Worm (Caenorhabditis elegans) whole organism, L2 larva: ENCODE measurements around the gene nhr-141.
"Not testable (repeated sequence)": the region's sequence is repeated elsewhere in the genome, so short reads cannot be mapped to it uniquely, and the experiment has no call there.

ENCODE experiments used
- C34F6.9 ChIP-seq: fragments of 150-350 bp; optimal IDR thresholded peaks from 2 replicates; lab custom pipeline; 2014; ENCODE audit warnings: missing biosample characterization, missing genetic modification characterization
- ZK546.5 ChIP-seq: sonication (generic microtip); optimal IDR thresholded peaks from 2 replicates; lab custom pipeline; 2017; ENCODE audit warnings: missing biosample characterization, missing genetic modification characterization
- alr-1 ChIP-seq: fragments of 150-350 bp; optimal IDR thresholded peaks from 2 replicates; lab custom pipeline; 2014; ENCODE audit warnings: missing biosample characterization, missing genetic modification characterization
- aly-2 ChIP-seq: fragments of 150-350 bp; optimal IDR thresholded peaks from 2 replicates; lab custom pipeline; 2014; ENCODE audit warnings: missing biosample characterization, missing genetic modification characterization
- ceh-16 ChIP-seq: fragments of 150-350 bp; optimal IDR thresholded peaks from 2 replicates; lab custom pipeline; 2014; ENCODE audit warnings: missing biosample characterization, missing genetic modification characterization
- crh-2 ChIP-seq: sonication (generic microtip); optimal IDR thresholded peaks from 2 replicates; lab custom pipeline; 2017; ENCODE audit warnings: missing biosample characterization, missing genetic modification characterization
- dmd-4 ChIP-seq: sonication (generic microtip); optimal IDR thresholded peaks from 2 replicates; lab custom pipeline; 2017; ENCODE audit warnings: missing biosample characterization, missing genetic modification characterization
- egl-27 ChIP-seq: sonication (generic microtip); optimal IDR thresholded peaks from 3 replicates; lab custom pipeline; 2017; ENCODE audit warnings: missing biosample characterization, missing genetic modification reagents, missing genetic modification characterization
- elt-3 ChIP-seq: sonication (generic microtip); optimal IDR thresholded peaks from 2 replicates; lab custom pipeline; 2017; ENCODE audit warnings: missing biosample characterization, missing genetic modification characterization
- fos-1 ChIP-seq: fragments of 150-350 bp; optimal IDR thresholded peaks from 2 replicates; lab custom pipeline; 2014; ENCODE audit warnings: missing biosample characterization, missing genetic modification characterization
- gmeb-1 ChIP-seq: fragments of 150-350 bp; optimal IDR thresholded peaks from 2 replicates; lab custom pipeline; 2014; ENCODE audit warnings: missing biosample characterization, missing genetic modification characterization
- lin-11 ChIP-seq: fragments of 150-350 bp; sonication (generic microtip); optimal IDR thresholded peaks from 2 replicates; lab custom pipeline; 2014; ENCODE audit warnings: missing biosample characterization, missing genetic modification characterization, inconsistent platforms, mixed read lengths
- lin-39 ChIP-seq: fragments of 150-350 bp; optimal IDR thresholded peaks from 2 replicates; lab custom pipeline; 2014; ENCODE audit warnings: missing biosample characterization, missing genetic modification reagents, missing genetic modification characterization
- lsy-2 ChIP-seq, 2 experiments: fragments of 150-350 bp in 1 of 2; sonication (generic microtip) in 1 of 2; optimal IDR thresholded peaks; 2 replicates each; lab custom pipeline; 2014 to 2017; ENCODE audit warnings: missing biosample characterization in 2 of 2, missing genetic modification characterization in 2 of 2
- mbf-1 ChIP-seq: sonication (generic microtip); optimal IDR thresholded peaks from 2 replicates; lab custom pipeline; 2017; ENCODE audit warnings: missing biosample characterization, missing genetic modification characterization
- mdl-1 ChIP-seq, 2 experiments: fragments of 150-350 bp in 1 of 2; sonication (generic microtip) in 1 of 2; optimal IDR thresholded peaks; 2 replicates each; lab custom pipeline; 2017; ENCODE audit warnings: missing biosample characterization in 2 of 2, missing genetic modification characterization in 2 of 2
- nhr-10 ChIP-seq: sonication (generic microtip); optimal IDR thresholded peaks from 2 replicates; lab custom pipeline; 2017; ENCODE audit warnings: missing biosample characterization, missing genetic modification characterization
- nhr-129 ChIP-seq: fragments of 150-350 bp; optimal IDR thresholded peaks from 2 replicates; lab custom pipeline; 2014; ENCODE audit warnings: missing biosample characterization, missing genetic modification characterization
- nhr-21 ChIP-seq: fragments of 150-350 bp; optimal IDR thresholded peaks from 2 replicates; lab custom pipeline; 2014; ENCODE audit warnings: missing biosample characterization, missing genetic modification characterization
- nhr-23 ChIP-seq: fragments of 150-350 bp; optimal IDR thresholded peaks from 2 replicates; lab custom pipeline; 2014; ENCODE audit warnings: missing biosample characterization, missing genetic modification reagents, missing genetic modification characterization
- nhr-25 ChIP-seq: fragments of 150-350 bp; sonication (generic microtip); optimal IDR thresholded peaks from 3 replicates; lab custom pipeline; 2014; ENCODE audit warnings: missing biosample characterization, missing genetic modification characterization
- nhr-6 ChIP-seq: fragments of 150-350 bp; optimal IDR thresholded peaks from 2 replicates; lab custom pipeline; 2014; ENCODE audit warnings: missing biosample characterization, missing genetic modification characterization
- peb-1 ChIP-seq: fragments of 150-350 bp; optimal IDR thresholded peaks from 2 replicates; lab custom pipeline; 2014; ENCODE audit warnings: missing biosample characterization, missing genetic modification characterization
- sem-4 ChIP-seq: fragments of 150-350 bp; optimal IDR thresholded peaks from 2 replicates; lab custom pipeline; 2014; ENCODE audit warnings: missing biosample characterization, missing genetic modification reagents, missing genetic modification characterization
- sma-3 ChIP-seq: sonication (generic microtip); optimal IDR thresholded peaks from 2 replicates; lab custom pipeline; 2016; ENCODE audit warnings: missing genetic modification reagents, missing genetic modification characterization, missing compliant biosample characterization
- snpc-4 ChIP-seq: fragments of 150-350 bp; optimal IDR thresholded peaks from 2 replicates; lab custom pipeline; 2014; ENCODE audit warnings: missing biosample characterization, missing genetic modification characterization
- unc-55 ChIP-seq: fragments of 150-350 bp; sonication (generic microtip); optimal IDR thresholded peaks from 3 replicates; lab custom pipeline; 2014; ENCODE audit warnings: missing biosample characterization, missing genetic modification reagents, missing genetic modification characterization
- unc-62 ChIP-seq: fragments of 150-350 bp; optimal IDR thresholded peaks from 2 replicates; lab custom pipeline; 2014; ENCODE audit warnings: missing biosample characterization, missing genetic modification reagents, missing genetic modification characterization
- zag-1 ChIP-seq: fragments of 150-350 bp; optimal IDR thresholded peaks from 2 replicates; lab custom pipeline; 2014; ENCODE audit warnings: missing biosample characterization, missing genetic modification characterization
- ztf-1 ChIP-seq: fragments of 200-800 bp; sonication (Bioruptor generic); conservative IDR thresholded peaks from 2 replicates; pipeline ENCODE4 v1.3.6; 2022; ENCODE audit warnings: missing genetic modification characterization, missing compliant biosample characterization
- ztf-11 ChIP-seq: sonication (generic microtip); optimal IDR thresholded peaks from 2 replicates; lab custom pipeline; 2017; ENCODE audit warnings: missing biosample characterization, missing genetic modification characterization
- ztf-4 ChIP-seq: fragments of 150-350 bp; optimal IDR thresholded peaks from 2 replicates; lab custom pipeline; 2014; ENCODE audit warnings: missing biosample characterization, missing genetic modification characterization

Gene nhr-141

DNA sequence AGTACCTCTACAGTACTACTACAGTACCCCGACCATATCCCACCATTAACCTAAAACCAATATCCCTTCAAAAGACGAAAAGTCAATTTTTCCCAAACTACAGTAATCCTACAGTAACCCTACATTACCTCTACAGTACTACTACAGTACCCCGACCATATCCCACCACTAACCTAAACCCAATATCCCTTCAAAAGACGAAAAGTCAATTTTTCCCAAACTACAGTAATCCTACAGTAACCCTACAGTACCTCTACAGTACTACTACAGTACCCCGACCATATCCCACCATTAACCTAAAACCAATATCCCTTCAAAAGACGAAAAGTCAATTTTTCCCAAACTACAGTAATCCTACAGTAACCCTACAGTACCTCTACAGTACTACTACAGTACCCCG lies at the start of gene nhr-141:
Gene nhr-141, plus strand, starts transcription at position 331 of the 400 bp plus-strand sequence.
- TF ChIP-seq ztf-11, gmeb-1, sem-4 (tag; lab: Kevin White, UChicago): not testable (repeated sequence)

DNA sequence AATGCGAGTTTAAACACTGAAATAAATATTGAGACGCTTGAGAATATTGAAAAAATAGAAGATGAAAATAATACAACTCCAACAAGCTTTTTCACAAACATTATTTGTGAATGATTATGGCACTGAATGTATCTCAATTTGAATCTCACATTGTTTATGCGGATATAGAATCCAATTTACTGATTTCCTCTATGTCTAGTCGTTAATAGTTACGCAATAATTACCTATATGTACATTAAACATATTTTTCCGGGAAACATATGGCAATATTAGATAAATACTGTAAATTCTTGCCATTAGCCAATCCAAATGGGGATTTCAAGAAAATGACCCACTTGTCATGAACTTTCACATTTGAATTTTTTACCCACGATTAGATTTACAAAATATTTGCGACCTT lies 49.1 kb upstream of the nhr-141 start, which contains the start of gene srx-9:
Gene srx-9, minus strand, starts transcription at position 101 of the 400 bp plus-strand sequence.
- TF ChIP-seq dmd-4: no peak
- TF ChIP-seq elt-3 (tag; lab: Kevin White, UChicago): no peak
- TF ChIP-seq crh-2: no peak
- no peak for TF ChIP-seq unc-55 (GFP tag; lab: Kevin White, UChicago)
- no peak for TF ChIP-seq nhr-23
- TF ChIP-seq nhr-10 (tag; lab: Kevin White, UChicago): no peak
- TF ChIP-seq sma-3: no peak
- TF ChIP-seq gmeb-1 (tag; lab: Kevin White, UChicago): no peak
- no peak for TF ChIP-seq peb-1 (tag; lab: Kevin White, UChicago)
- no peak for TF ChIP-seq egl-27 (tag; lab: Kevin White, UChicago)
- TF ChIP-seq mbf-1 (tag; lab: Kevin White, UChicago): no peak
- TF ChIP-seq ZK546.5 (tag; lab: Kevin White, UChicago): no peak
- TF ChIP-seq ztf-11 (tag; lab: Kevin White, UChicago): no peak

DNA sequence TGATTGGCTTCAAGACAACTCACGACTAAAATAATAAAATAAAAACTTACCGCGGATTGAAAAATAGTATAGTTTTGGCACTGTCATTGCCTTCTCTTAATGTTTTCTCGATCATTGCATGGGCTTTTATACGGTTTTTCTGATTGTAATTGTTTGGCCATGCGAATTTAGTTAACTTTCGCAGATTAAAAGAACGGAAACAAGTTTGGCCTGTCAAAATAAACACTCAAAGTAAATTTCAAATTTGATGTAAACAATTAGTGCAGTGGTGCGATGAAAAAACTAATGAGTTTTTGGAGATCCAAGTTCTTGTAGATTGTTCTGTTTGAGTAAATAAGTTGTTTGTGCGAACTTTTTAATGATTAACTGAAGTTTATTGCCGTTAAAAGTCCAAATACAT lies 45.3 kb upstream of the nhr-141 start, which contains the start of gene gst-41:
Gene gst-41, minus strand, starts transcription at position 101 of the 400 bp plus-strand sequence.
- TF ChIP-seq nhr-6 (no peak), nhr-129 (tag; lab: Kevin White, UChicago) (no peak)

DNA sequence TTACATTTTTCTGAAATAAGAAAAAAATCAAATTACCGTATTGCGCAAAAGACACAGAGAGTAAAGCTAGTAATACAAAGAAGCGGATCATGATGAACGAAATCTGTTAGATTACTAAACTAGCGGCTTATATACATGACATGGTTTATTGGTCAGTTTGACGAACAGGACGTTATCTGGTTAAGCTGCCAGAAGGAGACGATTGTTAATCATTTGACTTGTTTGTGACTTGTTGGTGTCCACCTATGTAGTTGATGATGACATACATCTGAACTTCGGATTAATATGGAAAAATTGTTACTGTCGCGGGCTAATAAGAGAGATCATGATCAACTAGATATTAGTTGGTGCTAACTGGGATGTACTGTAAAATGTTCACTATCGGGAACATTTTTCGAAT lies 44.4 kb upstream of the nhr-141 start, which contains the start of gene cnc-9:
Gene cnc-9, minus strand, starts transcription at position 101 of the 400 bp plus-strand sequence.
- no peak for TF ChIP-seq ZK546.5 (tag; lab: Kevin White, UChicago)
- no peak for TF ChIP-seq unc-62 (GFP tag; lab: Kevin White, UChicago)
- TF ChIP-seq unc-55 (GFP tag; lab: Kevin White, UChicago): no peak
- no peak for TF ChIP-seq mbf-1 (tag; lab: Kevin White, UChicago)
- TF ChIP-seq alr-1: no peak
- TF ChIP-seq C34F6.9: no peak
- TF ChIP-seq fos-1 (tag; lab: Kevin White, UChicago): no peak
- TF ChIP-seq lin-39: no peak
- TF ChIP-seq dmd-4: no peak
- no peak for TF ChIP-seq ztf-4 (tag; lab: Kevin White, UChicago)
- TF ChIP-seq elt-3 (tag; lab: Kevin White, UChicago): no peak
- TF ChIP-seq nhr-21 (tag; lab: Kevin White, UChicago): no peak
- no peak for TF ChIP-seq ceh-16 (tag; lab: Kevin White, UChicago)
- TF ChIP-seq lin-11 (tag; lab: Kevin White, UChicago): no peak
- TF ChIP-seq ztf-1 (GFP tag; lab: Robert Waterston, UW): no peak
- TF ChIP-seq nhr-6: no peak
- TF ChIP-seq nhr-25 (tag; lab: Kevin White, UChicago): no peak
- TF ChIP-seq aly-2 (tag; lab: Kevin White, UChicago): no peak
- TF ChIP-seq mdl-1 (tag; optimal IDR thresholded peaks at IDR 0.05; lab: Kevin White, UChicago): no peak
- no peak for TF ChIP-seq snpc-4 (tag; lab: Kevin White, UChicago)
- TF ChIP-seq, all 48 proteins: peak for 0

DNA sequence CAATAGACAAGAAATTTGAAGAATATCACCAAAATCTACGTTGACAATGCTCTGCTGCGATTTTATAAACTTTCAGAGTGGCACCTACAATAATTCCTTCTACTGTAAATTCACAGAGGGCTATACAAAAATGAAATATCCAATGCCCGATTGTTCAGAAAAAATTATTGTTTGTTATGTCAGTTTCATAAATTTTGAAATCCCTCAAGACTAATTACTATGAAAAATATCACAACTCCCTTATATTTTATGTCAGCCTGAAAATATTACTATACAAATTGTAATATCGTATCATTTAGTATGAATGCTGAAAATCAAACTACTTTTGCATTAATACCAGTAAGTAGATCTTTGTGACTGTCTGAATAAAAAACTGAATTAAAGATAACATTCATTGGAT lies 43.9 kb upstream of the nhr-141 start, which contains the start of gene srx-60:
Gene srx-60, plus strand, starts transcription at position 301 of the 400 bp plus-strand sequence.
- no peak for TF ChIP-seq lsy-2 (tag; optimal IDR thresholded peaks at IDR 0.05; lab: Kevin White, UChicago)

DNA sequence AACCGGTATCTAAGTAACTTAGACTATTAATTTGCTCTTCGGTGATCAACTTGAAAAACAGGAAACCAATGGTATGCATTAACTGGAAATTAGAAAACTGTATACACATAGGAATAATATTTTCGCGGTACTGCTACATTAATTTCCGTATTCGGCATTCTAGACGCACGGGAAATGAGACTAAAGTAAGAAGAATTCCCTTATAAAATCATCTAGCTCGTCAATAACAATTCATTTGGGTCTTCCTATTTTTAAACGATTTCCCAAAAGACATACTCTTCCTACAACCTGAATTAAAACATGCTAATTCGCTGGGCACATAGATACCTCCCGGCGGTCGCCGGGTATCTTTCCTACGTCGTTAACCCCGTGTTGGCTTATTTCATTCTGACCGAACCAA lies 42.1 kb upstream of the nhr-141 start, which contains the start of gene srj-13:
Gene srj-13, plus strand, starts transcription at position 301 of the 400 bp plus-strand sequence.
- TF ChIP-seq mdl-1 (tag; optimal IDR thresholded peaks at IDR 0.05; lab: Kevin White, UChicago) (no peak), nhr-25 (tag; lab: Kevin White, UChicago) (no peak), lin-39 (no peak), ztf-4 (tag; lab: Kevin White, UChicago) (no peak), lin-11 (tag; lab: Kevin White, UChicago) (no peak), zag-1 (tag; lab: Kevin White, UChicago) (no peak)
